Worm (Caenorhabditis elegans): ENCODE results near the gene H01M10.2.

The H01M10.2 gene

ce11 chrX:2585655-2586054, at the start of gene H01M10.2:
TSS of gene H01M10.2 (minus strand) at chrX:2585755.
- TF ChIP-seq unc-62 (GFP tag; optimal IDR thresholded peaks at IDR 0.05) = no peak

ce11 chrX:2632869-2633268, 47.3 kb upstream of the H01M10.2 start:
- no peak for TF ChIP-seq unc-62 (GFP tag; optimal IDR thresholded peaks at IDR 0.05)

ce11 chrX:2626153-2626552, 40.6 kb upstream of the H01M10.2 start:
- no peak for TF ChIP-seq unc-62 (GFP tag; optimal IDR thresholded peaks at IDR 0.05)

- no peak for TF ChIP-seq unc-62 (GFP tag; optimal IDR thresholded peaks at IDR 0.05)
These were observed 34.7 kb upstream of the H01M10.2 start for ce11 chrX:2620280-2620679.

ce11 chrX:2615626-2616025, 30.1 kb upstream of the H01M10.2 start, which contains the start of gene T03G6.3:
TSS of gene T03G6.3 (minus strand) at chrX:2615726.
- TF ChIP-seq unc-62 (GFP tag; optimal IDR thresholded peaks at IDR 0.05) = no peak

ce11 chrX:2614158-2614557, 28.6 kb upstream of the H01M10.2 start:
- TF ChIP-seq unc-62 (GFP tag; optimal IDR thresholded peaks at IDR 0.05) = no peak

ce11 chrX:2613077-2613476, 27.5 kb upstream of the H01M10.2 start:
- TF ChIP-seq unc-62 (GFP tag; optimal IDR thresholded peaks at IDR 0.05) = no peak

ce11 chrX:2607522-2608278, 22.1 kb upstream of the H01M10.2 start, which contains the start of gene T03G6.1:
TSS of gene T03G6.1 (plus strand) at chrX:2608228.
- no peak for TF ChIP-seq unc-62 (GFP tag; optimal IDR thresholded peaks at IDR 0.05)

- TF ChIP-seq unc-62 (GFP tag; optimal IDR thresholded peaks at IDR 0.05) = no peak
These were observed 18.9 kb upstream of the H01M10.2 start for ce11 chrX:2604358-2605016.

ce11 chrX:2601025-2601705, 15.6 kb upstream of the H01M10.2 start:
- no peak for TF ChIP-seq unc-62 (GFP tag; optimal IDR thresholded peaks at IDR 0.05)

- no peak for TF ChIP-seq unc-62 (GFP tag; optimal IDR thresholded peaks at IDR 0.05)
These were observed 13.3 kb upstream of the H01M10.2 start for ce11 chrX:2598833-2599279.

- TF ChIP-seq unc-62 (GFP tag; optimal IDR thresholded peaks at IDR 0.05) = no peak
These were observed 11.1 kb upstream of the H01M10.2 start for ce11 chrX:2596605-2597004.

ce11 chrX:2595757-2596059, 10.2 kb upstream of the H01M10.2 start:
- no peak for TF ChIP-seq unc-62 (GFP tag; optimal IDR thresholded peaks at IDR 0.05)

- TF ChIP-seq unc-62 (GFP tag; optimal IDR thresholded peaks at IDR 0.05) = no peak
These were observed 9.6 kb upstream of the H01M10.2 start for ce11 chrX:2595027-2595756.

ce11 chrX:2593703-2594102, 8.1 kb upstream of the H01M10.2 start, which contains the start of the genes nhr-40 and T03G6.7:
TSS of gene nhr-40 (plus strand) at chrX:2594003.
TSS of gene T03G6.7 (plus strand) at chrX:2594039.
- no peak for TF ChIP-seq unc-62 (GFP tag; optimal IDR thresholded peaks at IDR 0.05)

Data from whole organism, dauer.